Worm (Caenorhabditis elegans): ENCODE results near the gene irld-65.

Gene irld-65

DNA sequence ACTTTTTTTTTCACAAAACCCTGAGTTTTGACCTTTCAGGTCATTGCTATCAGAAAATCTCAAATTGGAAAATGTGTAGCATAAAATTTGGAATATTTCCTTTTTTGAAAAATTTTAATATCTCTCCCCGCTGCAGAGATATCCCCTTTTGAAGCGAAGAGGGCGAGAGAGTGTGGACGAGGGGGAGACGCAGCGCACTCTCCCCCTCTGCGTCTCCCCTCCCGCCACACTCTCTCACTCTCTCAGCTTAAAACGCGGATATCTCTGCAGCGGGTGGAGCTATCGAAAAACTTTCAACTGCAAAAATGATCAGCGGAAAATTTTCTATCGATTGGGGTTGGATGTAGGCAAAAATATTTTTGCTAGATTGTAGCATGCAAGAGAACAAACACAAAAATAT, 15.0 kb downstream of the irld-65 start:
- TF ChIP-seq ceh-28 (tag; optimal IDR thresholded peaks at IDR 0.05) (no peak), pqm-1 (tag; optimal IDR thresholded peaks at IDR 0.05) (no peak), T20F7.1 (GFP tag; optimal IDR thresholded peaks at IDR 0.05) (no peak), ctbp-1 (GFP tag; IDR thresholded peaks at IDR 0.05) (no peak), set-16 (GFP tag; IDR thresholded peaks at IDR 0.05) (peak; percentile 55), hmg-1.1 (GFP tag; IDR thresholded peaks at IDR 0.05) (no peak), egl-27 (tag; optimal IDR thresholded peaks at IDR 0.05) (no peak), ama-1 (optimal IDR thresholded peaks at IDR 0.05) (no peak), hlh-11 (tag; optimal IDR thresholded peaks at IDR 0.05) (no peak), dmd-9 (GFP tag; IDR thresholded peaks at IDR 0.05) (no peak), ZK546.5 (tag; optimal IDR thresholded peaks at IDR 0.05) (no peak), nhr-102 (tag; optimal IDR thresholded peaks at IDR 0.05) (no peak), lin-38 (GFP tag; IDR thresholded peaks at IDR 0.05) (0 out of 2 replicates have a peak, but pooled peaks have one; percentile 23), nhr-10 (tag; optimal IDR thresholded peaks at IDR 0.05) (no peak), zip-11 (GFP tag; IDR thresholded peaks at IDR 0.05) (no peak), lin-15B (tag; optimal IDR thresholded peaks at IDR 0.05) (no peak), lin-1 (GFP tag; IDR thresholded peaks at IDR 0.05) (0 out of 2 replicates have a peak, but pooled peaks have one; percentile 2)

DNA sequence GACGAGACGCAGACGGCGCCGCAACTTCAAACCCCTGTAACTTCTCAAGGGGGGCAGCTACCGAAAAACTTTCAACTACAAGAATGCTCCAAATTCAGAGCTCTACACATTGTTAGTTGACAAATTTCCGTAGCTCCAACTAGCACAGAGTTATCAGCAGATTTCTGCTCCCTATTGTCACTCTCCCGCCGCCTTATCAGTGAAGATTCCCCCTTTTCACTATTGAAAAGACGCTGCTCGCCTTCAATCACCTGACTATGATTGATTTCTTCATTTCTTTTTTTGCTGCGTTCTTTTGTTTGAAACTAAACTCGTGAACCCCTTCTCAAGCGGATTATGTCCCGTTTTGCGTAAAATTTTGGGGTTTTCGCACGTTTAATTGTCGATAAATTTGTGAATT, 15.4 kb downstream of the irld-65 start:
- TF ChIP-seq dve-1 (tag; optimal IDR thresholded peaks at IDR 0.05; ENCODE audit: insufficient read depth) (peak; percentile 57), snpc-1.2 (GFP tag; IDR thresholded peaks at IDR 0.05) (no peak), lin-1 (GFP tag; IDR thresholded peaks at IDR 0.05) (peak; percentile 10; the same call in 1 of the 2 replicates), lsy-2 (tag; optimal IDR thresholded peaks at IDR 0.05) (no peak), hlh-30 (tag; optimal IDR thresholded peaks at IDR 0.05; ENCODE audit: insufficient read depth) (peak; percentile 45), nhr-28 (tag; optimal IDR thresholded peaks at IDR 0.05) (peak; percentile 17), zip-11 (GFP tag; IDR thresholded peaks at IDR 0.05) (no peak), nhr-42 (GFP tag; IDR thresholded peaks at IDR 0.05) (no peak), hif-1 (tag; optimal IDR thresholded peaks at IDR 0.05) (peak in 1 of 2 experiments; percentile 3), dmd-6 (GFP tag; IDR thresholded peaks at IDR 0.05) (peak; percentile 41), hlh-11 (tag; optimal IDR thresholded peaks at IDR 0.05) (peak; percentile 49), Y5F2A.4 (GFP tag; optimal IDR thresholded peaks at IDR 0.05) (no peak), pqm-1 (tag; optimal IDR thresholded peaks at IDR 0.05) (peak; percentile 41), aly-2 (tag; optimal IDR thresholded peaks at IDR 0.05) (no peak), pha-4 (GFP tag; IDR thresholded peaks at IDR 0.05) (no peak), pha-4 (tag; optimal IDR thresholded peaks at IDR 0.05) (no peak), ceh-82 (tag; optimal IDR thresholded peaks at IDR 0.05) (no peak), daf-8 (GFP tag; IDR thresholded peaks at IDR 0.05) (no peak), daf-16 (GFP tag; optimal IDR thresholded peaks at IDR 0.05) (no peak), daf-16 (tag; optimal IDR thresholded peaks at IDR 0.05) (peak; percentile 33), php-3 (GFP tag; IDR thresholded peaks at IDR 0.05) (no peak), ztf-11 (tag; optimal IDR thresholded peaks at IDR 0.05) (no peak), R02D3.7 (tag; optimal IDR thresholded peaks at IDR 0.05) (no peak)

DNA sequence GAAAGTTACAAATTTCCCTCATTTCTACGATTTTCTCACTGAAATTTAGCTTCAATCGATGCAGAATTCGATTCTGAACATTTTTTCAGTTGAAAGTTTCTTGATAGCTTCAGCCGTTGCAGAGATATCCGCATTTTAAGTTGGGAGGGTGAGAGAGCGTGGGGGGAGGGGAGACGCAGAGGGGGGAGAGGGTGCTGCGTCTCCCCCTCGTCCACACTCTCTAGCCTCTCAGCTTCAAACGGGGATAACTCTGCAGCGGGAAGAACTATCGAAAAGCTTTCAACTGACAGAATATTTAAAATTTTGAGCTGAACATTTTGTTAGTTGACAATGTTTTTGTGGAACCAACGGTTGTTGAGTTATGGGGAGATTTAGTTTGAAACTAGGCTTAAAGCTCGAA, 15.9 kb downstream of the irld-65 start:
- TF ChIP-seq spr-1 (tag; optimal IDR thresholded peaks at IDR 0.05) (no peak), set-16 (GFP tag; IDR thresholded peaks at IDR 0.05) (peak; percentile 66)

DNA sequence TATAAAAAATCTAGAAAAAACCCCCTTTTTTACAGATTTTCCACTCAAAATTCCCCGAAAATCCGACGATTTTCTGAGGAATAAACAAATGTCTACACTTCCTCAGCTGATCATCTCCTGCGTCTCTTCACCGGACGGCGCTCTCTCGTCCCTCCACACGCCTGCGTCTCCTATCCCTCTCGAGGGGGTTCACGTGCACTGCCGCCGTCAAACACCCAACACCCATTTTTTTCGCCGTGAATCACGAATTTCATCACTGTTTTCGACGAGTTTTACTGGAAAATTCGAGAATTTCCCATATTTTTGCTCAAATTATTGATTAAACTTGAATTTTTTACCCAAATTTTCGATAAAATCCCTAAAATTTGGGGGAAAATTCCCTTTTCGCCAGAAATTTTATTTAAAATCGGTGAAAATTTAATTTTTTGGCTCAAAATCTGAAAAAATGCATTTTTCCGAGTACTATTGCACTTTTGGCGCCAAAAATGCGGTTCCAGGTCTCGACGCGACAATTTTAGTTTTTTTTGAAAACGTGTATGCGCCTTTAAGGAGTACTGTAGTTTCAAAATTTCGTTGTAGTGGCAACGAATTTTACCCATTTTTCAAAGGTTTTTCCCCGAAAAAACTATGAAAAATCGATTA, 16.8 kb downstream of the irld-65 start:
- TF ChIP-seq madf-5 (GFP tag; IDR thresholded peaks at IDR 0.05) (no peak), hif-1 (tag; optimal IDR thresholded peaks at IDR 0.05) (peak in 1 of 2 experiments; percentile 7), pqm-1 (tag; optimal IDR thresholded peaks at IDR 0.05) (no peak), aha-1 (tag) (peak; percentile 26), R02D3.7 (tag; optimal IDR thresholded peaks at IDR 0.05) (no peak), aly-2 (tag; optimal IDR thresholded peaks at IDR 0.05) (no peak), tra-1 (GFP tag; IDR thresholded peaks at IDR 0.05) (peak; percentile 41; the same call in 1 of the 2 replicates), unc-62 (GFP tag; optimal IDR thresholded peaks at IDR 0.05 in 1 of 2) (peak in 1 of 2 experiments; percentile 87), unc-62 (tag; optimal IDR thresholded peaks at IDR 0.05) (no peak), saeg-2 (GFP tag; IDR thresholded peaks at IDR 0.05) (no peak), lir-3 (tag; optimal IDR thresholded peaks at IDR 0.05) (no peak), cey-2 (tag; optimal IDR thresholded peaks at IDR 0.05; ENCODE audit: borderline replicate concordance, insufficient read depth) (no peak), vab-7 (GFP tag; IDR thresholded peaks at IDR 0.05) (no peak), Y75B8A.6 (GFP tag; IDR thresholded peaks at IDR 0.05) (no peak)
